Fruit fly (Drosophila melanogaster): ENCODE measurements around the gene Dhc64C.

Gene Dhc64C

DNA sequence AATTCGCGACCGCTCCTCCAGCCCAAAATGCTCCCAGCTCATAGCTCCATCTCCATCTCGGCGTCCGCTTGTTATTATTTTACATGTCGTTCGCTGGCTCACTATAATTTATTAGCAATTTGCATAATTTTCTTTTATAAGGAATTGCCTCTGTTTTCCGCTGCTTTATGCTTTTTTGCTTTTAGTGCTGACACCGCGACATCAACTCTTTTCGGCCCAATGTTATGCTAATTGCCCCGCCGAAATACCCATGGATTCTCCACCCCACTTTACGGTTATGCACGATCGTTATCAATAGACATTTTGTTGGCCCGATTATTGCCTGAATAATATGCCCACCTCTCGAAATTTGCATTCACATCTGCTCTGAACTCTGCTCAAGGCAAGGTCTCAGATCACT, 29.7 kb upstream of the Dhc64C start:
- TF ChIP-seq Hr38 (GFP tag; optimal IDR thresholded peaks at IDR 0.05) (no peak), OdsH (GFP tag; optimal IDR thresholded peaks at IDR 0.05) (no peak), Gug (GFP tag; IDR thresholded peaks at IDR 0.05) (no peak), CG9139 (GFP tag; optimal IDR thresholded peaks at IDR 0.05) (no peak), Ets96B (tag; optimal IDR thresholded peaks at IDR 0.05) (no peak), CG6854 (GFP tag; optimal IDR thresholded peaks at IDR 0.05) (no peak), dsx (GFP tag; optimal IDR thresholded peaks at IDR 0.05; ENCODE audit: poor library complexity, severe bottlenecking) (no peak), Ets21C (GFP tag; optimal IDR thresholded peaks at IDR 0.05) (no peak), CG16779 (tag; optimal IDR thresholded peaks at IDR 0.05) (no peak), fd85E (GFP tag; optimal IDR thresholded peaks at IDR 0.05) (no peak), Eip78C (GFP tag) (no peak), CG6792 (GFP tag; optimal IDR thresholded peaks at IDR 0.05) (no peak), svp (GFP tag) (no peak), CG8632 (GFP tag; optimal IDR thresholded peaks at IDR 0.05) (no peak), CG3032 (tag; optimal IDR thresholded peaks at IDR 0.05) (no peak), CG6808 (GFP tag; optimal IDR thresholded peaks at IDR 0.05) (no peak), CG15336 (GFP tag; IDR thresholded peaks at IDR 0.05) (no peak), CG7368 (GFP tag; optimal IDR thresholded peaks at IDR 0.05) (no peak)

DNA sequence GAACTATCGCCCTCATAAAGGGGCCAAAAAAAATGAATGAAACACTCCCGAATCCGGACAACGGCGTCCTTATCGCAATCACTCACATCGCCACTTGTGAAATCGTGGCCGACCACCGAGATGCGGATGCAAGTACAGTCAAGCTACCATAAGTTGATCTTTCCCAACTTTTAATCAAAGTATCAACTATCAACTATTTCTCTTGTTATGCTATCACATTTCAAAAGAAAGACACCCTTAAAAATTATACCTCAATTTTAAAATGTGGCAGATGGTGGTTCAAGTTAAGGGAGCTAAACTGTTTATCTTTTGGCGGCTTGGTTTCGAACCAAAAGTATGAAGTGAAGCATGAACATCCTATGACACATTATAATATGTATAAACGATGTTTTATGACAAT, 28.7 kb upstream of the Dhc64C start:
- TF ChIP-seq Sox15 (GFP tag; optimal IDR thresholded peaks at IDR 0.05) = no peak
- TF ChIP-seq CG31627 (GFP tag; optimal IDR thresholded peaks at IDR 0.05) = peak; percentile 17
- no peak for TF ChIP-seq Hr4 (GFP tag; optimal IDR thresholded peaks at IDR 0.05)
- TF ChIP-seq CG32006 (GFP tag; optimal IDR thresholded peaks at IDR 0.05) = no peak
- TF ChIP-seq CG4318 (GFP tag; optimal IDR thresholded peaks at IDR 0.05) = no peak
- no peak for TF ChIP-seq CG6808 (GFP tag; optimal IDR thresholded peaks at IDR 0.05)
- TF ChIP-seq CG8632 (GFP tag; optimal IDR thresholded peaks at IDR 0.05) = no peak
- no peak for TF ChIP-seq CG6276 (GFP tag; optimal IDR thresholded peaks at IDR 0.05)
- no peak for TF ChIP-seq CG3032 (tag; optimal IDR thresholded peaks at IDR 0.05)
- no peak for TF ChIP-seq CG10631 (GFP tag; optimal IDR thresholded peaks at IDR 0.05)
- TF ChIP-seq CG1621 (tag; optimal IDR thresholded peaks at IDR 0.05) = no peak
- TF ChIP-seq CG7368 (GFP tag; optimal IDR thresholded peaks at IDR 0.05) = no peak
- peak; percentile 10 for TF ChIP-seq CG6792 (GFP tag; optimal IDR thresholded peaks at IDR 0.05)
- no peak for TF ChIP-seq ss (GFP tag; optimal IDR thresholded peaks at IDR 0.05)
- TF ChIP-seq CG16779 (tag; optimal IDR thresholded peaks at IDR 0.05) = no peak
- TF ChIP-seq CG15336 (GFP tag; IDR thresholded peaks at IDR 0.05) = no peak
- no peak for TF ChIP-seq Eip93F (GFP tag; optimal IDR thresholded peaks at IDR 0.05)
- TF ChIP-seq fkh (GFP tag; optimal IDR thresholded peaks at IDR 0.05) = no peak
- TF ChIP-seq CG6854 (GFP tag; optimal IDR thresholded peaks at IDR 0.05) = no peak
- TF ChIP-seq esn (GFP tag; optimal IDR thresholded peaks at IDR 0.05) = no peak
- TF ChIP-seq dac (GFP tag; optimal IDR thresholded peaks at IDR 0.05) = no peak
- TF ChIP-seq CG11762 (GFP tag; optimal IDR thresholded peaks at IDR 0.05; ENCODE audit: insufficient read depth) = no peak
- TF ChIP-seq OdsH (GFP tag; optimal IDR thresholded peaks at IDR 0.05) = no peak
- TF ChIP-seq vri (GFP tag; optimal IDR thresholded peaks at IDR 0.05) = no peak
- TF ChIP-seq eg (GFP tag; IDR thresholded peaks at IDR 0.05) = no peak
- peak; percentile 19 for TF ChIP-seq cyc (GFP tag; optimal IDR thresholded peaks at IDR 0.05)
- no peak for TF ChIP-seq Blimp-1 (GFP tag; optimal IDR thresholded peaks at IDR 0.05)
- no peak for TF ChIP-seq Eip75B (GFP tag; optimal IDR thresholded peaks at IDR 0.05)
- peak; percentile 12 for TF ChIP-seq lz (GFP tag; optimal IDR thresholded peaks at IDR 0.05)
- no peak for TF ChIP-seq salr (GFP tag; optimal IDR thresholded peaks at IDR 0.05)
- TF ChIP-seq CG11902 (GFP tag; optimal IDR thresholded peaks at IDR 0.05) = no peak
- TF ChIP-seq spab (GFP tag; optimal IDR thresholded peaks at IDR 0.05) = no peak
- no peak for TF ChIP-seq CG8119 (GFP tag; IDR thresholded peaks at IDR 0.05)
- no peak for TF ChIP-seq acj6 (GFP tag; optimal IDR thresholded peaks at IDR 0.05)
- no peak for TF ChIP-seq CG34406 (GFP tag; optimal IDR thresholded peaks at IDR 0.05)
- no peak for TF ChIP-seq Ets21C (GFP tag; optimal IDR thresholded peaks at IDR 0.05)
- TF ChIP-seq dsx (GFP tag; optimal IDR thresholded peaks at IDR 0.05; ENCODE audit: poor library complexity, severe bottlenecking) = no peak
- no peak for TF ChIP-seq fd59A (GFP tag; optimal IDR thresholded peaks at IDR 0.05)
- no peak for TF ChIP-seq CG10669 (GFP tag; optimal IDR thresholded peaks at IDR 0.05)
- TF ChIP-seq CG6163 (GFP tag; IDR thresholded peaks at IDR 0.05) = no peak
- peak; percentile 37 for TF ChIP-seq Hr39 (GFP tag; optimal IDR thresholded peaks at IDR 0.05)
- no peak for TF ChIP-seq Sox102F (GFP tag; optimal IDR thresholded peaks at IDR 0.05)
- TF ChIP-seq CG11294 (GFP tag; IDR thresholded peaks at IDR 0.05) = no peak

All from whole organism, prepupa.